Fruit fly (Drosophila melanogaster) whole organism, adult: Measurements from ENCODE around the gene Cpr92A.

Source experiments
- CG11617 ChIP-seq: fragments of 200-800 bp; sonication (Bioruptor generic); optimal IDR thresholded peaks from 2 replicates; lab custom pipeline; 2017; ENCODE audit warnings: mild to moderate bottlenecking, missing biosample characterization, missing genetic modification reagents, missing genetic modification characterization
- CG12768 ChIP-seq: fragments of 200-800 bp; sonication (Bioruptor generic); optimal IDR thresholded peaks from 2 replicates; lab custom pipeline; 2017; ENCODE audit warnings: missing biosample characterization, missing genetic modification characterization, mild to moderate bottlenecking, moderate library complexity, missing genetic modification reagents
- CG14711 ChIP-seq: fragments of 200-800 bp; sonication (Bioruptor generic); optimal IDR thresholded peaks from 2 replicates; lab custom pipeline; 2018; ENCODE audit warnings: missing biosample characterization, mild to moderate bottlenecking, missing genetic modification characterization, moderate library complexity
- CG1620 ChIP-seq: fragments of 200-800 bp; sonication (Bioruptor generic); optimal IDR thresholded peaks from 2 replicates; lab custom pipeline; 2016; ENCODE audit warnings: missing biosample characterization, missing genetic modification characterization
- CG33017 ChIP-seq: fragments of 200-800 bp; sonication (Bioruptor generic); optimal IDR thresholded peaks from 2 replicates; lab custom pipeline; 2018; ENCODE audit warnings: missing biosample characterization, mild to moderate bottlenecking, missing genetic modification characterization, moderate library complexity
- CG5204 ChIP-seq: fragments of 200-800 bp; sonication (Bioruptor generic); optimal IDR thresholded peaks from 2 replicates; lab custom pipeline; 2016; ENCODE audit warnings: missing biosample characterization, missing genetic modification characterization
- CG7045 ChIP-seq: fragments of 200-800 bp; sonication (Bioruptor generic); optimal IDR thresholded peaks from 2 replicates; lab custom pipeline; 2017; ENCODE audit warnings: missing biosample characterization, mild to moderate bottlenecking, missing genetic modification characterization
- CG7101 ChIP-seq: fragments of 200-800 bp; sonication (Bioruptor generic); optimal IDR thresholded peaks from 2 replicates; lab custom pipeline; 2018; ENCODE audit warnings: missing biosample characterization, mild to moderate bottlenecking, missing genetic modification characterization, moderate library complexity
- Clk ChIP-seq: fragments of 200-800 bp; sonication (Bioruptor generic); optimal IDR thresholded peaks from 2 replicates; lab custom pipeline; 2017; ENCODE audit warnings: missing biosample characterization, missing genetic modification characterization
- Crg-1 ChIP-seq: fragments of 200-800 bp; sonication (Bioruptor generic); optimal IDR thresholded peaks from 2 replicates; lab custom pipeline; 2016; ENCODE audit warnings: missing biosample characterization, missing genetic modification characterization
- Hr96 ChIP-seq: fragments of 200-800 bp; sonication (Bioruptor generic); optimal IDR thresholded peaks from 2 replicates; lab custom pipeline; 2016; ENCODE audit warnings: missing biosample characterization, missing genetic modification characterization
- Mnt ChIP-seq: fragments of 200-800 bp; sonication (Bioruptor generic); optimal IDR thresholded peaks from 2 replicates; lab custom pipeline; 2016; ENCODE audit warnings: missing biosample characterization, mild to moderate bottlenecking, missing genetic modification characterization
- bab1 ChIP-seq: fragments of 200-800 bp; sonication (Bioruptor generic); optimal IDR thresholded peaks from 3 replicates; lab custom pipeline; 2019; ENCODE audit warnings: missing biosample characterization, mild to moderate bottlenecking, missing genetic modification characterization, moderate library complexity
- cic ChIP-seq: fragments of 200-800 bp; sonication (Bioruptor generic); optimal IDR thresholded peaks from 2 replicates; lab custom pipeline; 2017; ENCODE audit warnings: missing biosample characterization, mild to moderate bottlenecking, missing genetic modification characterization, moderate library complexity
- cnc ChIP-seq, 2 experiments: fragments of >200 bp; optimal IDR thresholded peaks; 2 replicates each; lab custom pipeline; 2017
- kay ChIP-seq: fragments of 200-800 bp; sonication (Bioruptor generic); peaks from one replicate; lab custom pipeline; 2016; ENCODE audit warnings: missing biosample characterization, missing genetic modification characterization, borderline replicate concordance
- ovo ChIP-seq: fragments of 200-800 bp; sonication (Bioruptor generic); optimal IDR thresholded peaks from 2 replicates; lab custom pipeline; 2016; ENCODE audit warnings: missing biosample characterization, missing genetic modification characterization
- pad ChIP-seq: fragments of 200-800 bp; sonication (Bioruptor generic); optimal IDR thresholded peaks from 3 replicates; lab custom pipeline; 2017; ENCODE audit warnings: missing biosample characterization, missing genetic modification characterization, mild to moderate bottlenecking, moderate library complexity, missing genetic modification reagents
- tj ChIP-seq: fragments of 200-800 bp; sonication (Bioruptor generic); optimal IDR thresholded peaks from 3 replicates; lab custom pipeline; 2017; ENCODE audit warnings: missing biosample characterization, mild to moderate bottlenecking, missing genetic modification characterization, moderate library complexity
- toe ChIP-seq: fragments of 200-800 bp; sonication (Bioruptor generic); optimal IDR thresholded peaks from 2 replicates; lab custom pipeline; 2016; ENCODE audit warnings: missing biosample characterization, missing genetic modification characterization

The Cpr92A gene

DNA sequence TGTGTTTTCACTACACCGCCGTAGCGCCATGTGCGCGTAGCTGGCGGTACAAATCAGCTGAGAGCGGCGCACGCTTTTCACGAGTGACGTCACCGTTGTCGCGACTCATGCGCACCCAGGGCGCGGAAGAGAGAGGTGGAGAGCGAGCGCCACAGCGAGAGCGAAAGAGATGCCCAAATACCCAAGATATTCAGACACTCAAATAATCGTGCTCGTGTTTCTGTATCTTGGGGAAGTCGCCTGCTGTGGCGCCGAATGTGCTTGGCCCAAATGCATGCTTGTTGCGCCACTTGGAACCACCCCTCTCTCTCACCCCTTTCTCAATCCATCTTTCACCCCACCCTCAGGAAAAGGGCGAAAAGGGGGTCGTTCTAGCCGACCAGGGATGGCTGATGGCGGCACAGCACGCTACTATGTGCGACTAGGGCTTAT, 33.9 kb upstream of the Cpr92A start, which contains the start of gene CG6231:
CG6231 (minus strand) TSS at position 34 of the 432 bp plus-strand sequence.
- peak; percentile 76 for TF ChIP-seq Mnt (GFP tag; lab: Kevin White, UChicago)
- no peak for TF ChIP-seq CG1620 (GFP tag; lab: Kevin White, UChicago)

DNA sequence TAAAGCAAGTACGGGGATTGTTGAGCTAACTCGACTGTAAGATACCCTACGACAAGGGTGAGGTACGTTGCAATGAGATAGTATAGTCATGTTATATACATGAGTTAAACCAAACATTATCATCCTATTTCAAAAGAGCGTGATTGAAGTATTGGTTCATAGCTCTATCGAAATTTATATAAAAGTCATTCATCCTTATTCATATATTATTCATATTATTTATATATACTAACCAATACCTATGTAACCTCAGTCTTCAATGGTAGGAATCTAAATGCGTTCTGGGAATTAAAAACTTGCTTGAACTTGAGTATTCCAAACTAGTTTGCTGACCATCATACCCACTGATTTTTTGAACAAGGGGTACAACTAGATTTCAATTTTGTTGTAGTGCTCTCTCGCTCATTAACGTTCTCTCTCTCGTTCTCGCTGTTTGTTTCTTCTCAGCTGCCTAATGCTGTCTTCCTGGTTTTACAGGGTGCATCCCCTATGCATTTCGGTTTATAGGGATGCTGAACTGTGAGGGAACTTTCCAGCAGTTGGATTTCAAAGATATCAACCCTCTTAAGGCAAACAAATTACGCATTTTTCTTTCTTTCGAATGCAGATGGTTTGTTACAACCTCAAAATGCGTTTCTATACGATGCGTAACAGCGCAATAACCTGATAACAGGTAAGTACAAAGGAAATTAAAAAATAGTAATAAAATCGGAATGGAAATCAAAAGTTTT, 29.2 kb upstream of the Cpr92A start:
- TF ChIP-seq CG1620 (GFP tag; lab: Kevin White, UChicago) (no peak), pad (GFP tag; lab: Kevin White, UChicago) (peak; percentile 7), kay (GFP tag; lab: Kevin White, UChicago) (peak; percentile 23), CG7101 (tag; lab: Kevin White, UChicago) (no peak), ovo (GFP tag; lab: Kevin White, UChicago) (no peak), CG7045 (GFP tag; lab: Kevin White, UChicago) (peak; percentile 37), CG12768 (no peak)

DNA sequence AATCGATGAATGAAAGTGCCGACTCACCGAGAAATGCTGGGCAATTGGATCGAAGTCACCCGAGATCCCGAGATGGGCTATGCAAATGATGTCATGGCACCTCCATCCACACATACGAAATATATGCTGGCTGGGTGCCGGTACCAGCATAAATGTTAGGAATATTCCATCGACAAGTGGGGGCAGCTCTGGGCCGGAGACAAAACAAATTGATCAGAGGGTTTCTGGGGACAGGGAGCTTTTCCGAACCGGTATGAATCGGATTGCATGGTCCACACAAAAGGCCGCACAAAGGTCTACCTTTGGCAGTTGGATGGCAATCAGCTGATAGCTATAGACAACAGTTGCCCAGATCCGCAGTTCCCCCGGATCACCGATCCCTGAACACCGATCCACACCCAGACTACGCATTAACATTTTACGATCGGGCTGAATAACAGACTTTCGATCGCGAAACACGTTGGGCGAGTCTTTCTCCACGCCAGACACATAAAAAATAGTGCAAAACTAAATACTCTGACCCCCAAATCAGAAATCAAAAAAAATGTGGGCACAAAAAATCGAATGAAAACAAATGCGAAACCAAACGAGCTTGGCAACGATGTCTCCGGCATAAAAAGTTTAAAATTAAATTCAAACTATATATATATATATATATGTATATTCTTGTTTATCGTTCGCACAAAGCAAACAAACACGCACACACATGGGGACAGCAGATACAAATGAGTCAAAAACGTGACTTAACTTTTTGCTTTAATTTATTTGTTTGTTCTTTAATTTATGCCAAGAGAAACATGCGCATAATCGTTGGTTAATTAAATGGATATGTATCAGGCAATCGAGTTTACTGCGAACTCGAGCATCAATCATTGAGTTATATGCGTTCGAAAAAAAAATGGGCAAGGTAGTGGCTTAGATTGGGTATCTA, 26.8 kb upstream of the Cpr92A start:
- TF ChIP-seq CG11617 = no peak
- TF ChIP-seq CG12768 = no peak
- TF ChIP-seq Crg-1 (GFP tag; lab: Kevin White, UChicago) = no peak
- TF ChIP-seq CG33017 (tag; lab: Kevin White, UChicago) = no peak
- TF ChIP-seq Clk (GFP tag; lab: Kevin White, UChicago) = no peak
- TF ChIP-seq CG7045 (GFP tag; lab: Kevin White, UChicago) = no peak

DNA sequence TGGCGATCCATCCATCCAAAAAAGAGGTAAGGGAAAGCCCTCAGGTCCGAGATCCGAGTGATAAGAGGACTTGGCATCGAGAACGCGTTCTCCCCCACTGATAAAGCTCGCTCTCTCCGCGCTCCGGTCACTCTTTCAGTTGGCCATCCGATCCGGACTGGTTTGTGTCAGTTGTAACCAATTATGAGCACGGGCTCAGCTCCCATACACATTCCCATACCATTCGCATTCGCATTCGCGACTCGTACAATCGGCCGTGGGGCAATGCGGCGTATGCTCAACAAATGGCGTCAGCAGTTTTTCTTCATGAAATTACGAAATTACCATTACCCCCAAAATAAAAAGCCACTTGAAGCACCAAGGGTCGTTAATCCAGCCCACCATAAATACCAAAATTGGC, 25.7 kb upstream of the Cpr92A start:
- TF ChIP-seq CG33017 (tag; lab: Kevin White, UChicago) (no peak), kay (GFP tag; lab: Kevin White, UChicago) (peak; percentile 75), toe (GFP tag; lab: Kevin White, UChicago) (no peak), bab1 (GFP tag; lab: Kevin White, UChicago) (no peak), cic (no peak), CG11617 (no peak), tj (GFP tag; lab: Kevin White, UChicago) (peak; percentile 76)

DNA sequence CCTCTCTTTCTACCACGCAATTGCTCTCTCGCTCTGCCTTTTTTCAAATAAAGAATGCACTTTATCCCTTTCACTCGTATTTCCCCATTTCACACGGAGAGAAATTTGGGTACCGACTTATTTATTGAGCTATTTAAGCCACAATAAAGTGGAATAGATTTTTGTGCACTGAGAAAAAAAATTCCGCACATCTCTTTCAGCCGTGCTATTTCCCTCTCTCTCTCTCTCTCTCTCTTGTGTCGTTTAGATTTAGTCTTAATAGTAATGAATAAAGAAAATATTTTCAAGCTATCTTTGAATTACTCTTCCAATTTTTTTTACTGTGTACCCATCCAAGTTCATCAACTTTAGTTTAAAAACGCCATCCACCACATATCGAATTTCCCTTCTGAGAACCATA, 24.9 kb upstream of the Cpr92A start:
- TF ChIP-seq CG1620 (GFP tag; lab: Kevin White, UChicago) (no peak), cic (no peak), CG7101 (tag; lab: Kevin White, UChicago) (peak; percentile 33), tj (GFP tag; lab: Kevin White, UChicago) (peak; percentile 37), CG5204 (GFP tag; lab: Kevin White, UChicago) (peak; percentile 52), Clk (GFP tag; lab: Kevin White, UChicago) (no peak), CG7045 (GFP tag; lab: Kevin White, UChicago) (peak; percentile 31), CG33017 (tag; lab: Kevin White, UChicago) (peak; percentile 6), Hr96 (peak; percentile 41), CG12768 (no peak), pad (GFP tag; lab: Kevin White, UChicago) (peak; percentile 65), toe (GFP tag; lab: Kevin White, UChicago) (peak; percentile 22), bab1 (GFP tag; lab: Kevin White, UChicago) (peak; percentile 52), CG11617 (peak; percentile 4), kay (GFP tag; lab: Kevin White, UChicago) (no peak), cnc (optimal IDR thresholded peaks at IDR 0.05; lab: Kevin White, UChicago) (no peak), Mnt (GFP tag; lab: Kevin White, UChicago) (no peak), ovo (GFP tag; lab: Kevin White, UChicago) (no peak), CG14711 (tag; lab: Kevin White, UChicago) (peak; percentile 19), Crg-1 (GFP tag; lab: Kevin White, UChicago) (no peak)

DNA sequence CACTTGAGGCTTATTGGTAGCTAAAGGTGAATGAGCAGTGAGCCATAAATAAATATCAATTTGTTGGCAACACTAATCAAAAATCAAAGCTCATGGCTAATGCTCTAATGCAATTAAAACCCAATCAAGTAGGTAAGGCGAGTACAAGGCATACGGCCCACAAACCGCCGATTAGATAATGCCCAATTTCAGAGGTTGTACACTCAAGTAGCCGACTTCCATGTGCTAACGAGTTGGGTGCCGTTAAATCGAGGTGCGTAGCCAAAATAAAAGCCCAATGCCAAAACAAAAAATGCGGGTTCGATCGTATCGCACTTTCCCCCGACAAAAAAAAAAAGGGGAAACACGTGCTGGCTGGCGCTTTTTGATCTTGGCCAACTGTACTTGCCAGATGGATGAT, 23.2 kb upstream of the Cpr92A start:
- TF ChIP-seq CG7101 (tag; lab: Kevin White, UChicago) (no peak), CG11617 (no peak), pad (GFP tag; lab: Kevin White, UChicago) (peak; percentile 0), cnc (optimal IDR thresholded peaks at IDR 0.05; lab: Kevin White, UChicago) (no peak)

DNA sequence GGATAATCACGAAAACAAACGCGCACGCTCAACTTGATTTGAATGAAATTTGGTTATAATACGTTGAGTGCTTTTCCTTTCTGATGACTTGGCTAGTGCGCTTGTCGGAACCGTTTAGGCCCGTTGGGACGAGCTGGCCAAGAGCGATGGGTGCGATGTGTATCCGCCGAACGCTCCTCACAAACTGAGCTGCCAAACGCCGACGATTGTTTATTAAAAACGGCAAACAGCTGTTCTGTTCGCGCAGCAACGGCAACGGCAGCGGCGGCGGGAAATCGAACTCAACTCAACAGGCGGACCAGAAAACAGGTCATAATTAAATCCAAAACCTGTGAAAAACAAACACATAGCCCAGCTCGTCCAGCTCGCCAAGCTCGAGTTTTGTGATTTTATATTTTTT, 22.2 kb upstream of the Cpr92A start:
- TF ChIP-seq tj (GFP tag; lab: Kevin White, UChicago) (peak; percentile 2), CG1620 (GFP tag; lab: Kevin White, UChicago) (no peak), cic (no peak)
